Worm (Caenorhabditis elegans): ENCODE data around the gene pqn-87.

DNA sequence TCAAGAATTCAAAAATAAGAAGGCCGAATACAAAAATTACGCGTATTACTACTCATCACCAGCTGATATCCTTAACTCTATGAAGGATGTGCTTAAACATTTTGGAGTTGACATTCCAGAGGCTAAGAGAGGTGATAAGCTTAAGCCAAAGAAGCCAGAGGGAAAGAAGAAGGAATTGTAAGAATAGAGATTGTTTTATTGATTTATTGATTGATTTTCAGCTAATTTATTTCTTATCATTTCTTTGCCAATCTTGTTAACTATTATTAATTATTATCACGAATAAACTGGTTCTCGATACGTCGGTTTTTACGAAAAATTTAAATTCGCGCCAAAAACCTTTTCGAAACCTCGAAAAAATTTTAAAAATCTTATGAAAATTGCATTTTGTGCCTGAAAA, 16.9 kb upstream of the pqn-87 start:
- no peak for TF ChIP-seq lin-13 (GFP tag; optimal IDR thresholded peaks at IDR 0.05)
- TF ChIP-seq spr-3 (GFP tag; optimal IDR thresholded peaks at IDR 0.05), result no peak
- TF ChIP-seq R02D3.7 (tag; optimal IDR thresholded peaks at IDR 0.05), result no peak
- no peak for TF ChIP-seq ZK546.5 (tag; optimal IDR thresholded peaks at IDR 0.05)
- no peak for TF ChIP-seq zag-1 (tag; optimal IDR thresholded peaks at IDR 0.05)
- TF ChIP-seq pqm-1 (tag; optimal IDR thresholded peaks at IDR 0.05), result no peak
- no peak for TF ChIP-seq set-16 (GFP tag; IDR thresholded peaks at IDR 0.05)
- TF ChIP-seq skn-1 (tag; optimal IDR thresholded peaks at IDR 0.05), result no peak
- TF ChIP-seq Y5F2A.4 (GFP tag; optimal IDR thresholded peaks at IDR 0.05), result no peak
- TF ChIP-seq egl-27 (tag; optimal IDR thresholded peaks at IDR 0.05), result no peak
- TF ChIP-seq ama-1 (optimal IDR thresholded peaks at IDR 0.05), result no peak
- TF ChIP-seq lin-38 (GFP tag; IDR thresholded peaks at IDR 0.05), result no peak
- TF ChIP-seq dpl-1 (GFP tag; optimal IDR thresholded peaks at IDR 0.05), result no peak
- TF ChIP-seq F44E2.7 (GFP tag; IDR thresholded peaks at IDR 0.05), result no peak

All from whole organism, L4 larva.